Fruit fly (Drosophila melanogaster) whole organism, prepupa: Measurements from ENCODE around the gene TBC1D16.
A peak's percentile ranks its signal among the peaks of the same experiment; 100 is the strongest.

Experiments used
- CG11294 ChIP-seq: fragments of 200-800 bp; sonication (Bioruptor generic); IDR thresholded peaks from 2 replicates; pipeline ENCODE4 v1.3.6; 2022; ENCODE audit warnings: missing biosample characterization, missing genetic modification characterization
- CG11762 ChIP-seq: fragments of 200-800 bp; sonication (Bioruptor generic); optimal IDR thresholded peaks from 3 replicates; lab custom pipeline; 2016; ENCODE audit warnings: missing biosample characterization, missing genetic modification characterization; ENCODE audit not compliant: insufficient read depth
- CG1621 ChIP-seq: fragments of 200-800 bp; sonication (Bioruptor generic); optimal IDR thresholded peaks from 3 replicates; lab custom pipeline; 2018; ENCODE audit warnings: missing biosample characterization, mild to moderate bottlenecking, missing genetic modification characterization
- CG16779 ChIP-seq: fragments of 200-800 bp; sonication (Bioruptor generic); optimal IDR thresholded peaks from 3 replicates; lab custom pipeline; 2017; ENCODE audit warnings: missing biosample characterization, mild to moderate bottlenecking, missing genetic modification characterization
- CG3032 ChIP-seq: fragments of 200-800 bp; optimal IDR thresholded peaks from 2 replicates; lab custom pipeline; 2019; ENCODE audit warnings: missing biosample characterization, mild to moderate bottlenecking, missing genetic modification characterization, moderate library complexity
- CG31627 ChIP-seq: fragments of 200-800 bp; sonication (Bioruptor generic); optimal IDR thresholded peaks from 3 replicates; lab custom pipeline; 2016; ENCODE audit warnings: missing biosample characterization, missing genetic modification characterization
- CG6163 ChIP-seq: fragments of 200-800 bp; sonication (Bioruptor generic); IDR thresholded peaks from 3 replicates; pipeline ENCODE4 v1.3.6; 2022; ENCODE audit warnings: missing biosample characterization, missing genetic modification characterization
- CG6276 ChIP-seq: fragments of 200-800 bp; sonication (Bioruptor generic); optimal IDR thresholded peaks from 2 replicates; lab custom pipeline; 2017; ENCODE audit warnings: missing biosample characterization, mild to moderate bottlenecking, missing genetic modification characterization
- CG6792 ChIP-seq: fragments of 200-800 bp; sonication (Bioruptor generic); optimal IDR thresholded peaks from 3 replicates; lab custom pipeline; 2016; ENCODE audit warnings: missing biosample characterization, missing genetic modification characterization
- CG6854 ChIP-seq: fragments of 200-800 bp; sonication (Bioruptor generic); optimal IDR thresholded peaks from 2 replicates; lab custom pipeline; 2017; ENCODE audit warnings: missing biosample characterization, mild to moderate bottlenecking, missing genetic modification characterization
- CG8119 ChIP-seq: fragments of 200-800 bp; sonication (Bioruptor generic); IDR thresholded peaks from 3 replicates; pipeline ENCODE4 v1.3.6; 2022; ENCODE audit warnings: missing biosample characterization, missing genetic modification characterization
- CG8319 ChIP-seq: fragments of 200-800 bp; sonication (Bioruptor generic); optimal IDR thresholded peaks from 3 replicates; lab custom pipeline; 2016; ENCODE audit warnings: missing biosample characterization, missing genetic modification characterization
- CG9139 ChIP-seq: fragments of 200-800 bp; sonication (Bioruptor generic); optimal IDR thresholded peaks from 3 replicates; lab custom pipeline; 2017; ENCODE audit warnings: missing biosample characterization, mild to moderate bottlenecking, missing genetic modification characterization
- Eip75B ChIP-seq: fragments of 200-800 bp; sonication (Bioruptor generic); optimal IDR thresholded peaks from 3 replicates; lab custom pipeline; 2016; ENCODE audit warnings: missing biosample characterization, missing genetic modification characterization
- Eip78C ChIP-seq: fragments of 200-800 bp; sonication (Bioruptor generic); peaks from one replicate; lab custom pipeline; 2016; ENCODE audit warnings: missing biosample characterization, missing genetic modification characterization
- Ets21C ChIP-seq: fragments of 200-800 bp; sonication (Bioruptor generic); optimal IDR thresholded peaks from 3 replicates; lab custom pipeline; 2016; ENCODE audit warnings: missing biosample characterization, missing genetic modification characterization
- Ets96B ChIP-seq: fragments of 200-800 bp; optimal IDR thresholded peaks from 2 replicates; lab custom pipeline; 2019; ENCODE audit warnings: missing biosample characterization, mild to moderate bottlenecking, missing genetic modification characterization, moderate library complexity
- Hr38 ChIP-seq: sonication (Bioruptor generic); optimal IDR thresholded peaks from 2 replicates; lab custom pipeline; 2016; ENCODE audit warnings: missing biosample characterization, missing genetic modification characterization
- Hr4 ChIP-seq: fragments of 200-800 bp; sonication (Bioruptor generic); optimal IDR thresholded peaks from 3 replicates; lab custom pipeline; 2016; ENCODE audit warnings: missing biosample characterization, missing genetic modification characterization
- Smox ChIP-seq: fragments of 200-800 bp; sonication (Bioruptor generic); optimal IDR thresholded peaks from 3 replicates; lab custom pipeline; 2016; ENCODE audit warnings: missing biosample characterization, missing genetic modification characterization
- Sox102F ChIP-seq: fragments of 200-800 bp; sonication (Bioruptor generic); optimal IDR thresholded peaks from 2 replicates; lab custom pipeline; 2016; ENCODE audit warnings: missing biosample characterization, mild to moderate bottlenecking, missing genetic modification characterization
- Sox15 ChIP-seq: fragments of 200-800 bp; sonication (Bioruptor generic); optimal IDR thresholded peaks from 3 replicates; lab custom pipeline; 2016; ENCODE audit warnings: missing biosample characterization, missing genetic modification characterization
- achi ChIP-seq: fragments of 200-800 bp; sonication (Bioruptor generic); optimal IDR thresholded peaks from 3 replicates; lab custom pipeline; 2016; ENCODE audit warnings: missing biosample characterization, missing genetic modification characterization
- acj6 ChIP-seq: fragments of 200-800 bp; sonication (Bioruptor generic); optimal IDR thresholded peaks from 3 replicates; lab custom pipeline; 2016; ENCODE audit warnings: missing biosample characterization, missing genetic modification characterization
- cyc ChIP-seq: fragments of 200-800 bp; sonication (Bioruptor generic); optimal IDR thresholded peaks from 3 replicates; lab custom pipeline; 2016; ENCODE audit warnings: missing biosample characterization, missing genetic modification characterization
- dac ChIP-seq: fragments of 200-800 bp; sonication (Bioruptor generic); optimal IDR thresholded peaks from 2 replicates; lab custom pipeline; 2017; ENCODE audit warnings: missing biosample characterization, mild to moderate bottlenecking, missing genetic modification characterization
- esn ChIP-seq: fragments of 200-800 bp; sonication (Bioruptor generic); optimal IDR thresholded peaks from 2 replicates; lab custom pipeline; 2016; ENCODE audit warnings: missing biosample characterization, mild to moderate bottlenecking, missing genetic modification characterization, moderate library complexity
- fkh ChIP-seq: fragments of 200-800 bp; sonication (Bioruptor generic); optimal IDR thresholded peaks from 3 replicates; lab custom pipeline; 2017; ENCODE audit warnings: missing biosample characterization, mild to moderate bottlenecking, missing genetic modification characterization, moderate library complexity
- lz ChIP-seq: fragments of 200-800 bp; sonication (Bioruptor generic); optimal IDR thresholded peaks from 3 replicates; lab custom pipeline; 2016; ENCODE audit warnings: missing biosample characterization, missing genetic modification characterization
- pdm3 ChIP-seq: fragments of 200-800 bp; sonication (Bioruptor generic); optimal IDR thresholded peaks from 3 replicates; lab custom pipeline; 2016; ENCODE audit warnings: missing biosample characterization, missing genetic modification characterization
- salr ChIP-seq, 2 experiments: fragments of 200-800 bp; sonication (Bioruptor generic); optimal IDR thresholded peaks; 3 replicates each; lab custom pipeline; 2016 to 2018; ENCODE audit warnings: missing biosample characterization in 2 of 2, missing genetic modification characterization in 2 of 2, mild to moderate bottlenecking in 1 of 2
- ss ChIP-seq, 2 experiments: fragments of 200-800 bp; sonication (Bioruptor generic); optimal IDR thresholded peaks; 2 replicates in 1 of 2; 3 replicates in 1 of 2; lab custom pipeline; 2017 to 2018; ENCODE audit warnings: mild to moderate bottlenecking in 2 of 2, missing biosample characterization in 2 of 2, missing genetic modification characterization in 2 of 2, moderate library complexity in 1 of 2
- svp ChIP-seq: fragments of 200-800 bp; sonication (Bioruptor generic); peaks from one replicate; lab custom pipeline; 2016; ENCODE audit warnings: missing biosample characterization, missing genetic modification characterization
- topi ChIP-seq: fragments of 200-800 bp; sonication (Bioruptor generic); optimal IDR thresholded peaks from 3 replicates; lab custom pipeline; 2016; ENCODE audit warnings: missing biosample characterization, missing genetic modification characterization
- vri ChIP-seq: fragments of 200-800 bp; sonication (Bioruptor generic); optimal IDR thresholded peaks from 3 replicates; lab custom pipeline; 2016; ENCODE audit warnings: missing biosample characterization, mild to moderate bottlenecking, missing genetic modification characterization

TBC1D16 gene

dm6 chr2L:10428528-10428927 is 6.9 kb downstream of the TBC1D16 start, which contains the start of gene CG5188 (continued):
- TF ChIP-seq lz (GFP tag; lab: Kevin White, UChicago), result peak; percentile 65
- no peak for TF ChIP-seq Hr38 (GFP tag; lab: Kevin White, UChicago)
- TF ChIP-seq salr (GFP tag; optimal IDR thresholded peaks at IDR 0.05; lab: Kevin White, UChicago), result no peak
- TF ChIP-seq CG6163 (GFP tag; lab: Robert Waterston, UW), result peak; percentile 31; the same call in 1 of the 3 replicates
- TF ChIP-seq CG8119 (GFP tag; lab: Robert Waterston, UW), result no peak; the same call in 1 of the 3 replicates
- TF ChIP-seq CG9139 (GFP tag; lab: Kevin White, UChicago), result no peak
- TF ChIP-seq dac (GFP tag; lab: Kevin White, UChicago), result no peak
- no peak for TF ChIP-seq svp
- no peak for TF ChIP-seq Eip75B (GFP tag; lab: Kevin White, UChicago)
- no peak for TF ChIP-seq CG6276 (GFP tag; lab: Kevin White, UChicago)
- TF ChIP-seq CG8319, result no peak
- no peak for TF ChIP-seq Hr4
- peak; percentile 49 for TF ChIP-seq Ets96B (tag; lab: Kevin White, UChicago)
- peak; percentile 7 for TF ChIP-seq Sox15 (GFP tag; lab: Kevin White, UChicago)
- no peak for TF ChIP-seq CG6854

dm6 chr2L:10426534-10427048 is 8.9 kb downstream of the TBC1D16 start, which contains the start of the genes SmB and KdelR:
SmB (minus strand) TSS chr2L:10426627.
KdelR (plus strand) TSS chr2L:10426887.
- TF ChIP-seq CG3032 (tag; lab: Kevin White, UChicago) (peak; percentile 13), dac (GFP tag; lab: Kevin White, UChicago) (no peak), CG6276 (GFP tag; lab: Kevin White, UChicago) (no peak), vri (GFP tag; lab: Kevin White, UChicago) (no peak), lz (GFP tag; lab: Kevin White, UChicago) (peak; percentile 34), esn (peak; percentile 49), Eip78C (GFP tag; lab: Kevin White, UChicago) (peak; percentile 26), fkh (GFP tag; lab: Kevin White, UChicago) (peak; percentile 81), CG1621 (tag; lab: Kevin White, UChicago) (peak; percentile 39)

- TF ChIP-seq CG6792 (no peak), cyc (GFP tag; lab: Kevin White, UChicago) (no peak), lz (GFP tag; lab: Kevin White, UChicago) (no peak), fkh (GFP tag; lab: Kevin White, UChicago) (no peak), CG8119 (GFP tag; lab: Robert Waterston, UW) (no peak), acj6 (GFP tag; lab: Kevin White, UChicago) (no peak), CG6854 (no peak), Hr4 (no peak), Smox (no peak), CG11294 (GFP tag; lab: Robert Waterston, UW) (no peak), pdm3 (no peak), Hr38 (GFP tag; lab: Kevin White, UChicago) (no peak), Sox15 (GFP tag; lab: Kevin White, UChicago) (no peak)
Measured at dm6 chr2L:10425599-10425998, 9.9 kb downstream of the TBC1D16 start.

dm6 chr2L:10422643-10423606 is 12.5 kb downstream of the TBC1D16 start, which contains the start of the genes pie and Wdfy2:
pie (minus strand) TSS chr2L:10422780.
Wdfy2 (plus strand) TSS chr2L:10423291.
- TF ChIP-seq CG16779 (no peak), CG3032 (tag; lab: Kevin White, UChicago) (peak; percentile 21), cyc (GFP tag; lab: Kevin White, UChicago) (peak; percentile 6)
- TF ChIP-seq, all 60 proteins: peak for 2

dm6 chr2L:10418981-10419380 is 16.5 kb downstream of the TBC1D16 start, which contains the start of gene RfC3:
RfC3 (plus strand) TSS chr2L:10419190.
- TF ChIP-seq Ets21C (no peak), Sox102F (GFP tag; lab: Kevin White, UChicago) (no peak), cyc (GFP tag; lab: Kevin White, UChicago) (no peak), CG11762 (GFP tag; lab: Kevin White, UChicago) (no peak), topi (no peak), CG1621 (tag; lab: Kevin White, UChicago) (no peak), CG31627 (no peak), ss (GFP tag; optimal IDR thresholded peaks at IDR 0.05; lab: Kevin White, UChicago) (no peak), lz (GFP tag; lab: Kevin White, UChicago) (no peak), salr (GFP tag; optimal IDR thresholded peaks at IDR 0.05; lab: Kevin White, UChicago) (no peak), achi (GFP tag; lab: Kevin White, UChicago) (no peak)
